Worm (Caenorhabditis elegans) whole organism, L3 larva: ENCODE data around the gene ZK185.1.

Source experiments
- aly-2 ChIP-seq: fragments of 150-350 bp; optimal IDR thresholded peaks from 2 replicates; lab custom pipeline; 2014; ENCODE audit warnings: missing biosample characterization, missing genetic modification characterization
- egl-5 ChIP-seq: fragments of 150-350 bp; optimal IDR thresholded peaks from 2 replicates; lab custom pipeline; 2017; ENCODE audit warnings: missing biosample characterization, missing genetic modification reagents, missing genetic modification characterization, inconsistent platforms
- nhr-237 ChIP-seq: fragments of 150-350 bp; optimal IDR thresholded peaks from 2 replicates; lab custom pipeline; 2014; ENCODE audit warnings: missing biosample characterization, missing genetic modification characterization
- pqm-1 ChIP-seq: fragments of 150-350 bp; optimal IDR thresholded peaks from 2 replicates; lab custom pipeline; 2017; ENCODE audit warnings: missing biosample characterization, missing genetic modification characterization, inconsistent platforms
- zag-1 ChIP-seq: fragments of 150-350 bp; optimal IDR thresholded peaks from 2 replicates; lab custom pipeline; 2014; ENCODE audit warnings: missing biosample characterization, missing genetic modification characterization

DNA sequence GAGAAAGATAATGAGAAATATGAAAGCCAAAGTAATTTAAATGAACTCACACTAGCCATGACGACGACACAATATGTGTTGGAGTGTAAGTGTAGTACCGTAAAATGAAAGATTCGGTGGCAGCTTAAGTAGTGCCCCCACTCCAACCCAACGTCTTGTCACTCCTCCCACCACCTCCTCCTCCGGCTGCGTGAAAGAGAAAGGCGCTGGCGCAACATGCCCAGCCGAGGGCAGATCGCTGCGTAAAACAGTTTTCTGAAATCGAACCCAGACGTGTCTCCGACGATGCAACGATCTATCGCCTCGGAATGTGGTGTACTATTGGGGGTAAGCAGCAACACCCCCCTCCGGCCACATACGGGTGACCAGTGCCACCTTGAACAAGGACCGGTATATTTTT lies 31.3 kb upstream of the ZK185.1 start, which contains the start of gene ZK180.5:
- TF ChIP-seq zag-1 (no peak), aly-2 (no peak), nhr-237 (no peak), egl-5 (tag; lab: Kevin White, UChicago) (no peak), pqm-1 (tag; lab: Kevin White, UChicago) (no peak)
